Fruit fly (Drosophila melanogaster) whole organism, wandering third instar larva: ENCODE results near the gene Pfas.

Experiments used
- Abd-B ChIP-seq: fragments of >200 bp; optimal IDR thresholded peaks from 2 replicates; lab custom pipeline; 2017; ENCODE audit warnings: missing biosample characterization, missing genetic modification characterization
- CG32264 ChIP-seq: fragments of 200-800 bp; sonication (Bioruptor generic); optimal IDR thresholded peaks from 2 replicates; lab custom pipeline; 2016; ENCODE audit warnings: missing biosample characterization, missing genetic modification characterization
- CG9705 ChIP-seq: fragments of 200-800 bp; sonication (Bioruptor generic); optimal IDR thresholded peaks from 2 replicates; lab custom pipeline; 2018; ENCODE audit warnings: missing biosample characterization, mild to moderate bottlenecking, missing genetic modification characterization
- CrebA ChIP-seq: fragments of 200-800 bp; sonication (Bioruptor generic); optimal IDR thresholded peaks from 2 replicates; lab custom pipeline; 2016; ENCODE audit warnings: missing biosample characterization, mild to moderate bottlenecking, missing genetic modification characterization, borderline replicate concordance
- Dfd ChIP-seq: fragments of >200 bp; optimal IDR thresholded peaks from 2 replicates; lab custom pipeline; 2017; ENCODE audit warnings: missing biosample characterization, missing genetic modification characterization
- Dif ChIP-seq: fragments of 200-275, 200-300 bp; sonication (Bioruptor generic); optimal IDR thresholded peaks from 2 replicates; lab custom pipeline; 2018; ENCODE audit warnings: missing biosample characterization, missing genetic modification characterization; ENCODE audit not compliant: partially characterized antibody
- GATAd ChIP-seq: sonication (Bioruptor generic); optimal IDR thresholded peaks from 2 replicates; lab custom pipeline; 2016; ENCODE audit warnings: missing biosample characterization, missing genetic modification characterization
- HLH106 ChIP-seq: fragments of 200-800 bp; optimal IDR thresholded peaks from 3 replicates; lab custom pipeline; 2019; ENCODE audit warnings: missing biosample characterization, mild to moderate bottlenecking, missing genetic modification characterization, moderate library complexity
- Hnf4 ChIP-seq: fragments of 200-800 bp; sonication (Bioruptor generic); optimal IDR thresholded peaks from 2 replicates; lab custom pipeline; 2016; ENCODE audit warnings: missing biosample characterization, mild to moderate bottlenecking, missing genetic modification characterization
- Hr78 ChIP-seq: fragments of >200 bp; optimal IDR thresholded peaks from 2 replicates; lab custom pipeline; 2017; ENCODE audit warnings: missing biosample characterization, missing genetic modification characterization
- Hr83 ChIP-seq: fragments of 200-300 bp; sonication (Bioruptor generic); optimal IDR thresholded peaks from 2 replicates; lab custom pipeline; 2016; ENCODE audit warnings: missing biosample characterization, mild to moderate bottlenecking, missing genetic modification characterization, moderate library complexity; ENCODE audit not compliant: poor library complexity, severe bottlenecking
- Jra ChIP-seq: sonication (Bioruptor generic); optimal IDR thresholded peaks from 2 replicates; lab custom pipeline; 2016; ENCODE audit warnings: missing biosample characterization, missing genetic modification characterization
- Mio ChIP-seq: sonication (Bioruptor generic); optimal IDR thresholded peaks from 2 replicates; lab custom pipeline; 2016; ENCODE audit warnings: missing biosample characterization, missing genetic modification characterization
- Myc ChIP-seq: fragments of >200 bp; optimal IDR thresholded peaks from 2 replicates; lab custom pipeline; 2017
- N ChIP-seq: fragments of >200 bp; optimal IDR thresholded peaks from 2 replicates; lab custom pipeline; 2018; ENCODE audit warnings: missing biosample characterization, missing external identifiers, missing genetic modification characterization
- OdsH ChIP-seq: fragments of 200-800 bp; sonication (Bioruptor generic); optimal IDR thresholded peaks from 2 replicates; lab custom pipeline; 2016; ENCODE audit warnings: missing biosample characterization, mild to moderate bottlenecking, missing genetic modification characterization
- Rel ChIP-seq, 2 experiments: fragments of 200-800 bp; sonication (Bioruptor generic) in 1 of 2; optimal IDR thresholded peaks; 2 replicates in 1 of 2; 3 replicates in 1 of 2; lab custom pipeline; 2016 to 2019; ENCODE audit warnings: mild to moderate bottlenecking in 2 of 2, missing biosample characterization in 2 of 2, missing genetic modification characterization in 2 of 2, moderate library complexity in 1 of 2
- Sp1 ChIP-seq: fragments of 200-800 bp; sonication (Bioruptor generic); optimal IDR thresholded peaks from 3 replicates; lab custom pipeline; 2019; ENCODE audit warnings: missing biosample characterization, mild to moderate bottlenecking, missing genetic modification characterization, moderate library complexity
- Vsx2 ChIP-seq: fragments of 200-300, 225-300 bp; sonication (Bioruptor generic); optimal IDR thresholded peaks from 2 replicates; lab custom pipeline; 2018; ENCODE audit warnings: missing biosample characterization, missing genetic modification characterization; ENCODE audit not compliant: partially characterized antibody
- br ChIP-seq: fragments of 200-800 bp; sonication (Bioruptor generic); optimal IDR thresholded peaks from 2 replicates; lab custom pipeline; 2016; ENCODE audit warnings: missing biosample characterization, missing genetic modification characterization
- brk ChIP-seq: fragments of 200-800 bp; sonication (Bioruptor generic); optimal IDR thresholded peaks from 2 replicates; lab custom pipeline; 2016; ENCODE audit warnings: missing biosample characterization, mild to moderate bottlenecking, missing genetic modification characterization
- dl ChIP-seq, 2 experiments: fragments of 175-275, 200-275 bp in 1 of 2; fragments of 200-275 bp in 1 of 2; sonication (Bioruptor generic); optimal IDR thresholded peaks; lab custom pipeline; 2018; ENCODE audit warnings: mild to moderate bottlenecking in 2 of 2, missing biosample characterization in 2 of 2, missing genetic modification characterization in 2 of 2, moderate library complexity in 2 of 2; ENCODE audit not compliant: partially characterized antibody in 2 of 2, insufficient read depth in 1 of 2
- dmrt93B ChIP-seq: fragments of 200-800 bp; sonication (Bioruptor generic); optimal IDR thresholded peaks from 2 replicates; lab custom pipeline; 2018; ENCODE audit warnings: missing biosample characterization, mild to moderate bottlenecking, missing genetic modification characterization
- dsf ChIP-seq: sonication (Bioruptor generic); optimal IDR thresholded peaks from 2 replicates; lab custom pipeline; 2016; ENCODE audit warnings: missing biosample characterization, missing genetic modification characterization, borderline replicate concordance
- ey ChIP-seq: fragments of 200-800 bp; sonication (Bioruptor generic); optimal IDR thresholded peaks from 2 replicates; lab custom pipeline; 2016; ENCODE audit warnings: missing biosample characterization, missing genetic modification characterization
- foxo ChIP-seq, 2 experiments: fragments of 200-800 bp; sonication (Bioruptor generic); optimal IDR thresholded peaks; 2 replicates in 1 of 2; 3 replicates in 1 of 2; lab custom pipeline; 2016 to 2017; ENCODE audit warnings: missing biosample characterization in 2 of 2, missing genetic modification characterization in 2 of 2
- fru ChIP-seq: fragments of 200-800 bp; sonication (Bioruptor generic); optimal IDR thresholded peaks from 3 replicates; lab custom pipeline; 2016; ENCODE audit warnings: missing biosample characterization, mild to moderate bottlenecking, missing genetic modification characterization
- h ChIP-seq: fragments of 200-800 bp; sonication (Bioruptor generic); optimal IDR thresholded peaks from 3 replicates; lab custom pipeline; 2016; ENCODE audit warnings: missing biosample characterization, mild to moderate bottlenecking, missing genetic modification characterization
- jim ChIP-seq: fragments of 175-275, 200-325 bp; sonication (Bioruptor generic); optimal IDR thresholded peaks from 2 replicates; lab custom pipeline; 2016; ENCODE audit warnings: missing biosample characterization, mild to moderate bottlenecking, missing genetic modification characterization
- lola ChIP-seq: fragments of >200 bp; optimal IDR thresholded peaks from 2 replicates; lab custom pipeline; 2017; ENCODE audit warnings: missing biosample characterization, missing genetic modification characterization
- pan ChIP-seq: fragments of >200 bp; optimal IDR thresholded peaks from 2 replicates; lab custom pipeline; 2017
- psq ChIP-seq: fragments of 200-800 bp; sonication (Bioruptor generic); optimal IDR thresholded peaks from 3 replicates; lab custom pipeline; 2017; ENCODE audit warnings: missing biosample characterization, mild to moderate bottlenecking, missing genetic modification characterization, moderate library complexity
- rgr ChIP-seq: fragments of 200-800 bp; sonication (Bioruptor generic); optimal IDR thresholded peaks from 3 replicates; lab custom pipeline; 2016; ENCODE audit warnings: missing biosample characterization, mild to moderate bottlenecking, missing genetic modification characterization
- sage ChIP-seq: fragments of 200-800 bp; sonication (Bioruptor generic); optimal IDR thresholded peaks from 2 replicates; lab custom pipeline; 2016; ENCODE audit warnings: missing biosample characterization, mild to moderate bottlenecking, missing genetic modification characterization
- sv ChIP-seq: fragments of 200-800 bp; sonication (Bioruptor generic); optimal IDR thresholded peaks from 3 replicates; lab custom pipeline; 2016; ENCODE audit warnings: missing biosample characterization, missing genetic modification characterization
- tai ChIP-seq: sonication (Bioruptor generic); optimal IDR thresholded peaks from 2 replicates; lab custom pipeline; 2016; ENCODE audit warnings: missing biosample characterization, missing genetic modification characterization
- usp ChIP-seq: fragments of >200 bp; optimal IDR thresholded peaks from 2 replicates; lab custom pipeline; 2017; ENCODE audit warnings: missing biosample characterization, missing genetic modification characterization
- woc ChIP-seq: sonication (Bioruptor generic); optimal IDR thresholded peaks from 2 replicates; lab custom pipeline; 2016; ENCODE audit warnings: missing biosample characterization, mild to moderate bottlenecking, missing genetic modification characterization

The Pfas gene

dm6 chr2L:6062382-6063082 is 16.7 kb upstream of the Pfas start, which contains the start of the genes ND-51 and CG13994:
Gene ND-51 (minus strand): TSS chr2L:6062757.
Gene CG13994 (plus strand): TSS chr2L:6062989.
- TF ChIP-seq dsf (GFP tag; lab: Kevin White, UChicago): no peak
- TF ChIP-seq Hr78 (GFP tag; lab: Kevin White, UChicago): peak; percentile 3
- no peak for TF ChIP-seq br (GFP tag; lab: Kevin White, UChicago)
- peak; percentile 3 for TF ChIP-seq OdsH (GFP tag; lab: Kevin White, UChicago)
- no peak for TF ChIP-seq Vsx2 (GFP tag; lab: Kevin White, UChicago)
- peak; percentile 53 for TF ChIP-seq CG32264 (GFP tag; lab: Kevin White, UChicago)
- no peak for TF ChIP-seq lola
- TF ChIP-seq Jra (GFP tag; lab: Kevin White, UChicago): no peak
- TF ChIP-seq Myc (lab: Kevin White, UChicago): no peak
- peak; percentile 50 for TF ChIP-seq sv
- no peak for TF ChIP-seq tai
- TF ChIP-seq Dfd (GFP tag; lab: Kevin White, UChicago): no peak
- no peak for TF ChIP-seq brk (GFP tag; lab: Kevin White, UChicago)
- TF ChIP-seq pan (lab: Kevin White, UChicago): no peak
- no peak for TF ChIP-seq usp (GFP tag; lab: Kevin White, UChicago)
- peak; percentile 82 for TF ChIP-seq HLH106 (tag; lab: Kevin White, UChicago)
- no peak for TF ChIP-seq Abd-B (GFP tag; lab: Kevin White, UChicago)
- TF ChIP-seq CG9705: peak; percentile 71
- TF ChIP-seq dl (GFP tag; optimal IDR thresholded peaks at IDR 0.05; lab: Kevin White, UChicago; ENCODE audit: insufficient read depth in 1 of 2, partially characterized antibody in 2 of 2): no peak
- TF ChIP-seq Rel (GFP tag; optimal IDR thresholded peaks at IDR 0.05; lab: Kevin White, UChicago): no peak
- peak; percentile 66 for TF ChIP-seq Rel (tag; optimal IDR thresholded peaks at IDR 0.05; lab: Kevin White, UChicago)
- no peak for TF ChIP-seq Hnf4
- no peak for TF ChIP-seq CrebA (GFP tag; lab: Kevin White, UChicago)
- TF ChIP-seq fru (GFP tag; lab: Kevin White, UChicago): peak; percentile 81
- TF ChIP-seq dmrt93B (GFP tag; lab: Kevin White, UChicago): peak; percentile 63
- peak; percentile 63 for TF ChIP-seq N (GFP tag; lab: Kevin White, UChicago)
- peak; percentile 66 for TF ChIP-seq Sp1 (GFP tag; lab: Kevin White, UChicago)
- TF ChIP-seq h: peak; percentile 84
- no peak for TF ChIP-seq GATAd (GFP tag; lab: Kevin White, UChicago)
- TF ChIP-seq jim (GFP tag; lab: Kevin White, UChicago): no peak
- TF ChIP-seq Dif (GFP tag; lab: Kevin White, UChicago): no peak
- no peak for TF ChIP-seq Mio (GFP tag; lab: Kevin White, UChicago)
- peak; percentile 58 for TF ChIP-seq Hr83 (GFP tag; lab: Kevin White, UChicago)
- TF ChIP-seq psq (GFP tag; lab: Kevin White, UChicago): peak; percentile 51
- TF ChIP-seq rgr (GFP tag; lab: Kevin White, UChicago): peak; percentile 81
- TF ChIP-seq sage (GFP tag; lab: Kevin White, UChicago): no peak
- peak in 1 of 2 experiments; percentile 87 for TF ChIP-seq foxo (GFP tag; optimal IDR thresholded peaks at IDR 0.05; lab: Kevin White, UChicago)
- TF ChIP-seq woc (GFP tag; lab: Kevin White, UChicago): peak; percentile 83
- peak; percentile 64 for TF ChIP-seq ey (GFP tag; lab: Kevin White, UChicago)
- TF ChIP-seq, all 38 proteins: peak for 18

- no peak for TF ChIP-seq h
- TF ChIP-seq CrebA (GFP tag; lab: Kevin White, UChicago): no peak
- TF ChIP-seq N (GFP tag; lab: Kevin White, UChicago): no peak
- TF ChIP-seq GATAd (GFP tag; lab: Kevin White, UChicago): no peak
- no peak for TF ChIP-seq br (GFP tag; lab: Kevin White, UChicago)
- no peak for TF ChIP-seq HLH106 (tag; lab: Kevin White, UChicago)
- no peak for TF ChIP-seq ey (GFP tag; lab: Kevin White, UChicago)
- no peak for TF ChIP-seq Hnf4
- TF ChIP-seq dsf (GFP tag; lab: Kevin White, UChicago): no peak
- no peak for TF ChIP-seq CG32264 (GFP tag; lab: Kevin White, UChicago)
- no peak for TF ChIP-seq Sp1 (GFP tag; lab: Kevin White, UChicago)
- TF ChIP-seq sv: no peak
- no peak for TF ChIP-seq foxo (GFP tag; optimal IDR thresholded peaks at IDR 0.05; lab: Kevin White, UChicago)
- TF ChIP-seq dl (GFP tag; optimal IDR thresholded peaks at IDR 0.05; lab: Kevin White, UChicago; ENCODE audit: insufficient read depth in 1 of 2, partially characterized antibody in 2 of 2): no peak
- no peak for TF ChIP-seq Dif (GFP tag; lab: Kevin White, UChicago)
- no peak for TF ChIP-seq dmrt93B (GFP tag; lab: Kevin White, UChicago)
These were observed 14.4 kb upstream of the Pfas start, which contains the start of gene CG34180 for dm6 chr2L:6060210-6060609. Gene CG34180 (plus strand): TSS chr2L:6060510.
